Fruit fly (Drosophila melanogaster) whole organism, embryonic: ENCODE data around the gene Cwc25.

Source experiments
- Antp ChIP-seq: fragments of 200-800 bp; sonication (Bioruptor generic); optimal IDR thresholded peaks from 3 replicates; lab custom pipeline; 2016; ENCODE audit warnings: missing biosample characterization, missing genetic modification characterization
- B-H2 ChIP-seq: fragments of 200-800 bp; sonication (Bioruptor generic); optimal IDR thresholded peaks from 2 replicates; lab custom pipeline; 2018; ENCODE audit warnings: missing biosample characterization, mild to moderate bottlenecking, missing genetic modification characterization
- Blimp-1 ChIP-seq: fragments of 200-800 bp; sonication (Bioruptor generic); optimal IDR thresholded peaks from 3 replicates; lab custom pipeline; 2018; ENCODE audit warnings: missing biosample characterization, missing genetic modification characterization, mild to moderate bottlenecking, moderate library complexity, missing genetic modification reagents
- CG10543 ChIP-seq: fragments of 200-800 bp; sonication (Bioruptor generic); optimal IDR thresholded peaks from 3 replicates; lab custom pipeline; 2017; ENCODE audit warnings: missing biosample characterization, mild to moderate bottlenecking, missing genetic modification characterization, moderate library complexity
- CG12236 ChIP-seq: fragments of 200-800 bp; sonication (Bioruptor generic); optimal IDR thresholded peaks from 2 replicates; lab custom pipeline; 2016; ENCODE audit warnings: missing biosample characterization, missing genetic modification characterization
- CG13123 ChIP-seq: fragments of 200-800 bp; sonication (Bioruptor generic); optimal IDR thresholded peaks from 2 replicates; lab custom pipeline; 2016; ENCODE audit warnings: missing biosample characterization, missing genetic modification characterization
- CG13424 ChIP-seq: fragments of 200-800 bp; sonication (Bioruptor generic); optimal IDR thresholded peaks from 2 replicates; lab custom pipeline; 2019; ENCODE audit warnings: missing biosample characterization, mild to moderate bottlenecking, missing genetic modification characterization, moderate library complexity
- CG15514 ChIP-seq: fragments of 200-800 bp; sonication (Bioruptor generic); optimal IDR thresholded peaks from 3 replicates; lab custom pipeline; 2017; ENCODE audit warnings: missing biosample characterization, missing genetic modification characterization, mild to moderate bottlenecking, moderate library complexity, missing genetic modification reagents
- CG16815 ChIP-seq: fragments of 200-800 bp; sonication (Bioruptor generic); optimal IDR thresholded peaks from 3 replicates; lab custom pipeline; 2017; ENCODE audit warnings: missing biosample characterization, mild to moderate bottlenecking, missing genetic modification characterization
- CG17912 ChIP-seq: fragments of 200-800 bp; sonication (Bioruptor generic); optimal IDR thresholded peaks from 2 replicates; lab custom pipeline; 2018; ENCODE audit warnings: missing biosample characterization, mild to moderate bottlenecking, missing genetic modification characterization
- CG31224 ChIP-seq: fragments of 200-800 bp; sonication (Bioruptor generic); IDR thresholded peaks from 2 replicates; pipeline ENCODE4 v1.3.6; 2022; ENCODE audit warnings: missing biosample characterization, missing genetic modification characterization
- CG34224 ChIP-seq: fragments of 200-800 bp; sonication (Bioruptor generic); IDR thresholded peaks from 3 replicates; pipeline ENCODE4 v1.3.6; 2022; ENCODE audit warnings: missing biosample characterization, missing genetic modification characterization; ENCODE audit not compliant: partially characterized antibody
- CG3838 ChIP-seq: fragments of 200-800 bp; sonication (Bioruptor generic); optimal IDR thresholded peaks from 3 replicates; lab custom pipeline; 2016; ENCODE audit warnings: missing biosample characterization, missing genetic modification characterization
- CG4328 ChIP-seq: fragments of 200-800 bp; sonication (Bioruptor generic); optimal IDR thresholded peaks from 3 replicates; lab custom pipeline; 2017; ENCODE audit warnings: missing biosample characterization, missing genetic modification reagents, missing genetic modification characterization
- CG4730 ChIP-seq: fragments of 200-800 bp; sonication (Bioruptor generic); IDR thresholded peaks from 2 replicates; pipeline ENCODE4 v1.3.6; 2022; ENCODE audit warnings: missing biosample characterization, missing genetic modification characterization
- CG6254 ChIP-seq: fragments of 200-800 bp; sonication (Bioruptor generic); optimal IDR thresholded peaks from 3 replicates; lab custom pipeline; 2017; ENCODE audit warnings: mild to moderate bottlenecking, missing biosample characterization, missing genetic modification reagents, missing genetic modification characterization
- CG6854 ChIP-seq: fragments of 200-800 bp; sonication (Bioruptor generic); optimal IDR thresholded peaks from 3 replicates; lab custom pipeline; 2017; ENCODE audit warnings: missing biosample characterization, mild to moderate bottlenecking, missing genetic modification characterization
- CG7745 ChIP-seq: fragments of 200-800 bp; sonication (Bioruptor generic); optimal IDR thresholded peaks from 2 replicates; lab custom pipeline; 2018; ENCODE audit warnings: missing biosample characterization, mild to moderate bottlenecking, missing genetic modification characterization, moderate library complexity
- CG9932 ChIP-seq: fragments of 200-800 bp; sonication (Bioruptor generic); IDR thresholded peaks from 2 replicates; pipeline ENCODE4 v1.3.6; 2022; ENCODE audit warnings: missing biosample characterization, missing genetic modification characterization
- CTCF ChIP-seq: fragments of 200-800 bp; sonication (Bioruptor generic); optimal IDR thresholded peaks from 2 replicates; lab custom pipeline; 2017; ENCODE audit warnings: missing biosample characterization, mild to moderate bottlenecking, missing genetic modification characterization, moderate library complexity
- Dfd ChIP-seq, 2 experiments: fragments of >200 bp; optimal IDR thresholded peaks; 2 replicates each; lab custom pipeline; 2017; ENCODE audit warnings: missing biosample characterization in 2 of 2, missing genetic modification characterization in 2 of 2
- H15 ChIP-seq: fragments of 200-800 bp; sonication (Bioruptor generic); IDR thresholded peaks from 3 replicates; pipeline ENCODE4 v1.3.6; 2022; ENCODE audit warnings: missing biosample characterization, missing genetic modification characterization
- HmgD ChIP-seq: fragments of 200-800 bp; sonication (Bioruptor generic); optimal IDR thresholded peaks from 3 replicates; lab custom pipeline; 2016; ENCODE audit warnings: missing biosample characterization, missing genetic modification characterization
- Hr51 ChIP-seq, 2 experiments: fragments of 200-800 bp; sonication (Bioruptor generic); optimal IDR thresholded peaks; 2 replicates in 1 of 2; 3 replicates in 1 of 2; lab custom pipeline; 2016 to 2018; ENCODE audit warnings: missing biosample characterization in 2 of 2, missing genetic modification characterization in 2 of 2, mild to moderate bottlenecking in 1 of 2, moderate library complexity in 1 of 2
- Jarid2 ChIP-seq: fragments of 200-800 bp; sonication (Bioruptor generic); optimal IDR thresholded peaks from 3 replicates; lab custom pipeline; 2017; ENCODE audit warnings: mild to moderate bottlenecking, missing biosample characterization, missing genetic modification reagents, missing genetic modification characterization
- MBD-R2 ChIP-seq: fragments of 200-800 bp; sonication (Bioruptor generic); IDR thresholded peaks from 2 replicates; pipeline ENCODE4 v1.3.6; 2022; ENCODE audit warnings: missing biosample characterization, missing genetic modification characterization
- Mrtf ChIP-seq: fragments of 200-800 bp; sonication (Bioruptor generic); IDR thresholded peaks from 3 replicates; pipeline ENCODE4 v1.3.6; 2022; ENCODE audit warnings: missing biosample characterization, missing genetic modification characterization
- Oli ChIP-seq: fragments of 200-800 bp; sonication (Bioruptor generic); optimal IDR thresholded peaks from 2 replicates; lab custom pipeline; 2018; ENCODE audit warnings: missing biosample characterization, mild to moderate bottlenecking, missing genetic modification characterization, moderate library complexity
- Sox102F ChIP-seq: fragments of 200-800 bp; sonication (Bioruptor generic); optimal IDR thresholded peaks from 2 replicates; lab custom pipeline; 2018; ENCODE audit warnings: missing biosample characterization, mild to moderate bottlenecking, missing genetic modification characterization, moderate library complexity
- Tbp ChIP-seq: fragments of >200 bp; optimal IDR thresholded peaks from 2 replicates; lab custom pipeline; 2018; ENCODE audit warnings: missing biosample characterization, missing genetic modification characterization
- YL-1 ChIP-seq: fragments of 200-800 bp; sonication (Bioruptor generic); optimal IDR thresholded peaks from 3 replicates; lab custom pipeline; 2017; ENCODE audit warnings: missing biosample characterization, mild to moderate bottlenecking, missing genetic modification characterization
- ap ChIP-seq: fragments of 200-800 bp; sonication (Bioruptor generic); IDR thresholded peaks from 2 replicates; pipeline ENCODE4 v1.3.6; 2022; ENCODE audit warnings: missing biosample characterization, missing genetic modification characterization
- ase ChIP-seq: fragments of 200-800 bp; sonication (Bioruptor generic); IDR thresholded peaks from 3 replicates; pipeline ENCODE4 v1.3.6; 2022; ENCODE audit warnings: missing biosample characterization, missing genetic modification characterization
- ci ChIP-seq: fragments of 200-800 bp; sonication (Bioruptor generic); IDR thresholded peaks from 3 replicates; pipeline ENCODE4 v1.3.6; 2022; ENCODE audit warnings: missing biosample characterization, missing genetic modification characterization
- dmrt99B ChIP-seq: fragments of 200-800 bp; sonication (Bioruptor generic); optimal IDR thresholded peaks from 2 replicates; lab custom pipeline; 2018; ENCODE audit warnings: missing biosample characterization, mild to moderate bottlenecking, missing genetic modification characterization, moderate library complexity
- fd3F ChIP-seq: fragments of 200-800 bp; sonication (Bioruptor generic); optimal IDR thresholded peaks from 2 replicates; lab custom pipeline; 2018; ENCODE audit warnings: missing biosample characterization, mild to moderate bottlenecking, missing genetic modification characterization, moderate library complexity
- grn ChIP-seq: fragments of 200-800 bp; sonication (Bioruptor generic); optimal IDR thresholded peaks from 3 replicates; lab custom pipeline; 2017; ENCODE audit warnings: missing biosample characterization, missing genetic modification characterization
- gt ChIP-seq: fragments of 200-800 bp; sonication (Bioruptor generic); IDR thresholded peaks from 2 replicates; pipeline ENCODE4 v1.3.6; 2022; ENCODE audit warnings: missing biosample characterization, missing genetic modification characterization
- hb ChIP-seq: fragments of 200-800 bp; sonication (Bioruptor generic); IDR thresholded peaks from 3 replicates; pipeline ENCODE4 v1.3.6; 2022; ENCODE audit warnings: missing biosample characterization, missing genetic modification characterization; ENCODE audit not compliant: partially characterized antibody
- lbe ChIP-seq: fragments of 200-800 bp; sonication (Bioruptor generic); optimal IDR thresholded peaks from 2 replicates; lab custom pipeline; 2016; ENCODE audit warnings: missing biosample characterization, mild to moderate bottlenecking, missing genetic modification characterization
- lov ChIP-seq, 2 experiments: fragments of 200-800 bp in 1 of 2; fragments of >200 bp in 1 of 2; sonication (Bioruptor generic) in 1 of 2; IDR thresholded peaks in 1 of 2; optimal IDR thresholded peaks in 1 of 2; 2 replicates in 1 of 2; 3 replicates in 1 of 2; pipeline versions ENCODE4 v1.3.6 to Lab custom; 2017 to 2022; ENCODE audit warnings: missing biosample characterization in 1 of 2, missing genetic modification characterization in 1 of 2
- pho ChIP-seq: fragments of 200-800 bp; sonication (Bioruptor generic); optimal IDR thresholded peaks from 2 replicates; lab custom pipeline; 2016; ENCODE audit warnings: missing biosample characterization, missing genetic modification characterization
- scrt ChIP-seq: fragments of 200-800 bp; sonication (Bioruptor generic); optimal IDR thresholded peaks from 2 replicates; lab custom pipeline; 2018; ENCODE audit warnings: missing biosample characterization, mild to moderate bottlenecking, missing genetic modification characterization, moderate library complexity
- sens-2 ChIP-seq: fragments of 200-800 bp; sonication (Bioruptor generic); IDR thresholded peaks from 2 replicates; pipeline ENCODE4 v1.3.6; 2022; ENCODE audit warnings: missing biosample characterization, missing genetic modification characterization
- sima ChIP-seq: fragments of 200-800 bp; sonication (Bioruptor generic); optimal IDR thresholded peaks from 2 replicates; lab custom pipeline; 2016; ENCODE audit warnings: missing biosample characterization, missing genetic modification characterization
- tap ChIP-seq: fragments of 200-800 bp; optimal IDR thresholded peaks from 3 replicates; lab custom pipeline; 2019; ENCODE audit warnings: missing biosample characterization, mild to moderate bottlenecking, missing genetic modification characterization, moderate library complexity
- usp ChIP-seq: fragments of >200 bp; optimal IDR thresholded peaks from 2 replicates; lab custom pipeline; 2017; ENCODE audit warnings: missing biosample characterization, missing genetic modification characterization
- vfl ChIP-seq: fragments of 200-800 bp; sonication (Bioruptor generic); optimal IDR thresholded peaks from 2 replicates; lab custom pipeline; 2016; ENCODE audit warnings: missing biosample characterization, missing genetic modification characterization
- zen ChIP-seq: fragments of 200-800 bp; sonication (Bioruptor generic); optimal IDR thresholded peaks from 3 replicates; lab custom pipeline; 2018; ENCODE audit warnings: missing biosample characterization, mild to moderate bottlenecking, missing genetic modification characterization, moderate library complexity

The Cwc25 gene

dm6 chr2L:2731370-2732138, 13.3 kb upstream of the Cwc25 start (continued):
- no peak for TF ChIP-seq CG17912
- no peak for TF ChIP-seq vfl (GFP tag; lab: Kevin White, UChicago)
- peak; percentile 35 to 79 for TF ChIP-seq Hr51 (GFP tag; optimal IDR thresholded peaks at IDR 0.05; lab: Kevin White, UChicago)
- TF ChIP-seq ase (GFP tag; lab: Robert Waterston, UW), result peak; percentile 47; the same call in 1 of the 3 replicates
- no peak for TF ChIP-seq ci (GFP tag; lab: Robert Waterston, UW)
- peak; percentile 6 for TF ChIP-seq tap (tag; lab: Kevin White, UChicago)
- TF ChIP-seq zen (tag; lab: Kevin White, UChicago), result no peak
- TF ChIP-seq CG13123 (GFP tag; lab: Kevin White, UChicago), result no peak
- TF ChIP-seq CG13424 (tag; lab: Kevin White, UChicago), result peak; percentile 21
- TF ChIP-seq CG6254, result peak; percentile 2
- peak; percentile 27; the same call in 1 of the 2 replicates for TF ChIP-seq sens-2 (GFP tag; lab: Robert Waterston, UW)
- TF ChIP-seq MBD-R2, result no peak
- peak; percentile 55; the same call in 1 of the 2 replicates for TF ChIP-seq ap (GFP tag; lab: Robert Waterston, UW)
- TF ChIP-seq scrt, result no peak
- TF ChIP-seq CG16815, result no peak
- no peak for TF ChIP-seq CG6854 (GFP tag; lab: Kevin White, UChicago)
- no peak for TF ChIP-seq lbe (GFP tag; lab: Kevin White, UChicago)
- no peak for TF ChIP-seq CTCF
- TF ChIP-seq CG10543, result no peak
- TF ChIP-seq CG3838 (GFP tag; lab: Kevin White, UChicago), result no peak
- TF ChIP-seq Tbp (GFP tag; lab: Kevin White, UChicago), result no peak
- TF ChIP-seq Jarid2 (GFP tag; lab: Kevin White, UChicago), result no peak
- TF ChIP-seq sima (GFP tag; lab: Kevin White, UChicago), result no peak
- TF ChIP-seq gt (GFP tag; lab: Robert Waterston, UW), result no peak
- TF ChIP-seq CG4328 (GFP tag; lab: Kevin White, UChicago), result no peak
- TF ChIP-seq YL-1 (GFP tag; lab: Kevin White, UChicago), result no peak
- TF ChIP-seq fd3F (GFP tag; lab: Kevin White, UChicago), result peak; percentile 0
- peak; percentile 45 for TF ChIP-seq Oli (tag; lab: Kevin White, UChicago)
- TF ChIP-seq Sox102F, result peak; percentile 40
- peak; percentile 26 for TF ChIP-seq Antp (GFP tag; lab: Kevin White, UChicago)
- TF ChIP-seq CG31224 (GFP tag; lab: Robert Waterston, UW), result peak; percentile 36; the same call in 1 of the 2 replicates
- peak; percentile 11 for TF ChIP-seq CG15514
- TF ChIP-seq CG9932, result peak; percentile 26; the same call in 1 of the 2 replicates
- TF ChIP-seq dmrt99B (tag; lab: Kevin White, UChicago), result peak; percentile 68
- no peak for TF ChIP-seq CG12236 (GFP tag; lab: Kevin White, UChicago)
- no peak for TF ChIP-seq Dfd (GFP tag; optimal IDR thresholded peaks at IDR 0.05; lab: Kevin White, UChicago)
- no peak for TF ChIP-seq B-H2 (GFP tag; lab: Kevin White, UChicago)
- TF ChIP-seq CG7745, result no peak
- peak; percentile 62; the same call in 1 of the 2 replicates for TF ChIP-seq CG4730 (GFP tag; lab: Robert Waterston, UW)
- TF ChIP-seq CG34224 (GFP tag; lab: Robert Waterston, UW), result no peak
- peak; percentile 50 for TF ChIP-seq Blimp-1 (GFP tag; lab: Kevin White, UChicago)
- TF ChIP-seq H15, result 0 out of 3 replicates have a peak, but pooled peaks have one; percentile 36
- no peak for TF ChIP-seq hb (GFP tag; lab: Robert Waterston, UW)
- TF ChIP-seq usp (GFP tag; lab: Kevin White, UChicago), result no peak
- TF ChIP-seq grn (GFP tag; lab: Kevin White, UChicago), result no peak
- no peak for TF ChIP-seq lov (optimal IDR thresholded peaks at IDR 0.05; lab: Kevin White, UChicago)
- no peak for TF ChIP-seq lov (GFP tag; IDR thresholded peaks at IDR 0.05; lab: Robert Waterston, UW)
- TF ChIP-seq HmgD (GFP tag; lab: Kevin White, UChicago), result no peak
- no peak for TF ChIP-seq pho (GFP tag; lab: Kevin White, UChicago)
- TF ChIP-seq Mrtf (GFP tag; lab: Robert Waterston, UW), result 0 out of 3 replicates have a peak, but pooled peaks have one; percentile 19
